Fruit fly (Drosophila melanogaster): ENCODE measurements around the gene Uggt.

Uggt gene

dm6 chr3L:18872440-18872839 lies at the start of gene Uggt, which contains the start of gene Rad9:
Uggt (plus strand) TSS chr3L:18872747.
Rad9 (minus strand) TSS chr3L:18872553.
- TF ChIP-seq CG15710 (tag; optimal IDR thresholded peaks at IDR 0.05) (no peak), CG14655 (GFP tag; optimal IDR thresholded peaks at IDR 0.05) (no peak), EcR (GFP tag; optimal IDR thresholded peaks at IDR 0.05) (no peak), CG17806 (tag; optimal IDR thresholded peaks at IDR 0.05) (no peak), CG34367 (tag; optimal IDR thresholded peaks at IDR 0.05) (no peak), Pif1A (GFP tag; optimal IDR thresholded peaks at IDR 0.05) (no peak), CG13204 (GFP tag; optimal IDR thresholded peaks at IDR 0.05) (no peak), CG10348 (GFP tag; IDR thresholded peaks at IDR 0.05) (no peak), CG9948 (tag; optimal IDR thresholded peaks at IDR 0.05) (no peak), CG32121 (GFP tag; IDR thresholded peaks at IDR 0.05) (no peak), CG4496 (GFP tag; IDR thresholded peaks at IDR 0.05) (no peak)

DNA sequence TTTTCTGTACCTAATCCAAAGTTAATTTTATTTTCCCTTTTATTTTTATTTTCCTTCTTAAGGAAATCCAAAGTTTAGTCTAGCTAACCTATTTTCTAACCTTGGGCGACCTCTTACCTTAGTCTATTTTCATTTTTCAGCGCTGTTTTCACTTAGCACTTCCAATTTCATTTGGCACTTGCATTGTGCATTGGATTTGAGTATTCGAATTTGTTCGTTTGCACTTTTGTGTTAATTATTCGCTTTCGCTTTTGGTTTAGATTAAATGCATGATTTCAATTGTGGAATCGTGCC lies 49.4 kb upstream of the Uggt start:
- TF ChIP-seq EcR (GFP tag; optimal IDR thresholded peaks at IDR 0.05), result no peak
- no peak for TF ChIP-seq CG10348 (GFP tag; IDR thresholded peaks at IDR 0.05)
- no peak for TF ChIP-seq fd96Ca (GFP tag; IDR thresholded peaks at IDR 0.05)

DNA sequence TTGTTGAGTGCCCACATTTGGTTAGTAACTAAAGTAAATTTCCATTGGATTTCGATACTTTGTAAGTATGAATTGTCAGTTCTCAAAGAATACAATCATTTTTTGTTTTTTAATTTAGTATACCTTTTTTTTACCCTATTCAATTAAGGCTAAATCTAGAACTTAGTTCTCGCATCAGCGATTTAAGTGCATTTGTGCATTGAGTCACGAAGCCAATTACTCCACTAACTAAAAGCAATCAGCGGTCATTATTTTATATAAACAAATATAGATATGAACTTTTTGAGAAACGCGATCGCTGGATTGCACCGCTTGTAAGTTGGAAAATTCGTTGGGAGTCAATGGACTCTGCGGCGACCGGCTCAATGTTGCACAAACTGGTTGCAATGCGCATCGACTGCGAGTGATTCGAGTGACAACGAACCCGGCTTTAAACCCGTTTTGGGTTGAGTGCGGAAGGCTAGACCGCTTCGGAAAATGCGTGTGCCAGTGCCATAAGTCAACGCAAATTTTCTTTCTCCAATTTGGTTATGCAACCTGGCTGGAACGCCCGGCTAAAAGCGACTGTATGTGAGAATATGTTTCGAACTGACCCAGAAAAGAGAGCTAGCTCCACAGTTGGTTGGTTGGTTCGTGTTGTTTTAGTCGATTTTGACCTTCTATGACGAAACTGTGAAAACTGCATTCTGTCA lies 48.5 kb upstream of the Uggt start:
- TF ChIP-seq CG15710 (tag; optimal IDR thresholded peaks at IDR 0.05), result no peak
- no peak for TF ChIP-seq CG17806 (tag; optimal IDR thresholded peaks at IDR 0.05)
- no peak for TF ChIP-seq CG32121 (GFP tag; IDR thresholded peaks at IDR 0.05)
- TF ChIP-seq EcR (GFP tag; optimal IDR thresholded peaks at IDR 0.05), result peak; percentile 94
- TF ChIP-seq CG12605 (GFP tag; IDR thresholded peaks at IDR 0.05), result no peak
- TF ChIP-seq CG9948 (tag; optimal IDR thresholded peaks at IDR 0.05), result no peak

dm6 chr3L:18824851-18825250 lies 47.7 kb upstream of the Uggt start:
- TF ChIP-seq CG34367 (tag; optimal IDR thresholded peaks at IDR 0.05) (no peak), gl (tag; optimal IDR thresholded peaks at IDR 0.05) (peak; percentile 25), EcR (GFP tag; optimal IDR thresholded peaks at IDR 0.05) (peak; percentile 81)

- TF ChIP-seq CG14655 (GFP tag; optimal IDR thresholded peaks at IDR 0.05), result no peak
- no peak for TF ChIP-seq CG13204 (GFP tag; optimal IDR thresholded peaks at IDR 0.05)
- no peak for TF ChIP-seq CG12605 (GFP tag; IDR thresholded peaks at IDR 0.05)
- TF ChIP-seq CG34367 (tag; optimal IDR thresholded peaks at IDR 0.05), result no peak
- no peak for TF ChIP-seq Snoo (tag; optimal IDR thresholded peaks at IDR 0.05)
- no peak for TF ChIP-seq D1 (tag; optimal IDR thresholded peaks at IDR 0.05)
- no peak for TF ChIP-seq CG32121 (GFP tag; IDR thresholded peaks at IDR 0.05)
These were observed 46.6 kb upstream of the Uggt start for dm6 chr3L:18825993-18826392.

- TF ChIP-seq CG10348 (GFP tag; IDR thresholded peaks at IDR 0.05), result no peak
- no peak for TF ChIP-seq CG14655 (GFP tag; optimal IDR thresholded peaks at IDR 0.05)
- TF ChIP-seq D1 (tag; optimal IDR thresholded peaks at IDR 0.05), result peak; percentile 83
- TF ChIP-seq CG12605 (GFP tag; IDR thresholded peaks at IDR 0.05), result peak; percentile 72; the same call in 1 of the 2 replicates
These were observed 44.2 kb upstream of the Uggt start for dm6 chr3L:18828318-18828717.

dm6 chr3L:18832195-18832594 lies 40.4 kb upstream of the Uggt start:
- TF ChIP-seq gl (tag; optimal IDR thresholded peaks at IDR 0.05), result no peak
- no peak for TF ChIP-seq CG10348 (GFP tag; IDR thresholded peaks at IDR 0.05)
- no peak for TF ChIP-seq Pif1A (GFP tag; optimal IDR thresholded peaks at IDR 0.05)
- no peak for TF ChIP-seq CG15710 (tag; optimal IDR thresholded peaks at IDR 0.05)
- TF ChIP-seq CG32121 (GFP tag; IDR thresholded peaks at IDR 0.05), result no peak
- TF ChIP-seq CG13204 (GFP tag; optimal IDR thresholded peaks at IDR 0.05), result no peak
- TF ChIP-seq CG34367 (tag; optimal IDR thresholded peaks at IDR 0.05), result no peak
- no peak for TF ChIP-seq Ets98B (GFP tag; IDR thresholded peaks at IDR 0.05)
- no peak for TF ChIP-seq CG12605 (GFP tag; IDR thresholded peaks at IDR 0.05)

DNA sequence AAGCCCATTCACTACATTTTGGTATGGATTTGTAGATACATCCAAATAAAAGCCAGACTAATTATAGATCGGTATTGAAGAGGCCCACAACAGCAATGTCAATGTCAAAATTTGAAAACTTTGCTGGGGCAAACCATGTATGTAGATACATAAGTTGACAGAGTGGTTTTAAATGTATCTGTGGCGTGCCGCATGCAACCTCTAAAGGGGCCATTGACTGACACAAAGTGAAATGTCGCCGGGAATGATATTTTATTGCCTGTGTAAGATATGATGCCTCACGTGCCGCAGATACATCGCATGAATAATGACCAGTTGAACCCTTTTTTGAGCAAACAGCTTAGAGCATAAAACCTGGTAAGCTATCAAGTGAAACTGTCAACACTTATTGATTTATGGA lies 39.8 kb upstream of the Uggt start:
- TF ChIP-seq Pif1A (GFP tag; optimal IDR thresholded peaks at IDR 0.05), result no peak
- no peak for TF ChIP-seq Ets98B (GFP tag; IDR thresholded peaks at IDR 0.05)
- TF ChIP-seq CG8301 (tag; optimal IDR thresholded peaks at IDR 0.05), result no peak
- no peak for TF ChIP-seq fd96Ca (GFP tag; IDR thresholded peaks at IDR 0.05)
- no peak for TF ChIP-seq gl (tag; optimal IDR thresholded peaks at IDR 0.05)
- TF ChIP-seq CG17806 (tag; optimal IDR thresholded peaks at IDR 0.05), result no peak
- TF ChIP-seq EcR (GFP tag; optimal IDR thresholded peaks at IDR 0.05), result peak; percentile 22
- no peak for TF ChIP-seq D1 (tag; optimal IDR thresholded peaks at IDR 0.05)

- no peak for TF ChIP-seq CG32121 (GFP tag; IDR thresholded peaks at IDR 0.05)
- no peak for TF ChIP-seq CG4496 (GFP tag; IDR thresholded peaks at IDR 0.05)
- no peak for TF ChIP-seq CG10348 (GFP tag; IDR thresholded peaks at IDR 0.05)
- TF ChIP-seq CG13204 (GFP tag; optimal IDR thresholded peaks at IDR 0.05), result no peak
- no peak for TF ChIP-seq fd96Ca (GFP tag; IDR thresholded peaks at IDR 0.05)
- no peak for TF ChIP-seq EcR (GFP tag; optimal IDR thresholded peaks at IDR 0.05)
- TF ChIP-seq CG15710 (tag; optimal IDR thresholded peaks at IDR 0.05), result no peak
- no peak for TF ChIP-seq Ets98B (GFP tag; IDR thresholded peaks at IDR 0.05)
- TF ChIP-seq CG9948 (tag; optimal IDR thresholded peaks at IDR 0.05), result no peak
- no peak for TF ChIP-seq Pif1A (GFP tag; optimal IDR thresholded peaks at IDR 0.05)
- TF ChIP-seq CG8159 (tag; optimal IDR thresholded peaks at IDR 0.05), result no peak
- TF ChIP-seq CG8301 (tag; optimal IDR thresholded peaks at IDR 0.05), result no peak
- no peak for TF ChIP-seq Pif1B (GFP tag; optimal IDR thresholded peaks at IDR 0.05)
- TF ChIP-seq D1 (tag; optimal IDR thresholded peaks at IDR 0.05), result no peak
- no peak for TF ChIP-seq CG14655 (GFP tag; optimal IDR thresholded peaks at IDR 0.05)
- no peak for TF ChIP-seq CG34367 (tag; optimal IDR thresholded peaks at IDR 0.05)
- TF ChIP-seq CG12605 (GFP tag; IDR thresholded peaks at IDR 0.05), result no peak
- TF ChIP-seq Snoo (tag; optimal IDR thresholded peaks at IDR 0.05), result no peak
- TF ChIP-seq rn (GFP tag; IDR thresholded peaks at IDR 0.05), result no peak
These were observed 39.3 kb upstream of the Uggt start for dm6 chr3L:18833234-18833633.

All from whole organism, pupa.